Worm (Caenorhabditis elegans) whole organism, L1 larva: ENCODE data around the gene T23E7.6.

ENCODE experiments used
- C04F5.9 ChIP-seq: sonication (generic microtip); optimal IDR thresholded peaks from 2 replicates; lab custom pipeline; 2016; ENCODE audit warnings: missing genetic modification characterization, missing compliant biosample characterization
- C16A3.4 ChIP-seq: fragments of 150-350 bp; optimal IDR thresholded peaks from 2 replicates; lab custom pipeline; 2014; ENCODE audit warnings: missing biosample characterization, missing genetic modification characterization
- F16B12.6 ChIP-seq: fragments of 150-350 bp; optimal IDR thresholded peaks from 2 replicates; lab custom pipeline; 2014; ENCODE audit warnings: missing biosample characterization, missing genetic modification characterization
- blmp-1 ChIP-seq: fragments of 150-350 bp; optimal IDR thresholded peaks from 2 replicates; lab custom pipeline; 2014; ENCODE audit warnings: missing biosample characterization, missing genetic modification characterization
- ceh-63 ChIP-seq: fragments of 200-800 bp; sonication (Bioruptor generic); optimal IDR thresholded peaks from 2 replicates; lab custom pipeline; 2018; ENCODE audit warnings: mild to moderate bottlenecking, missing genetic modification characterization, missing compliant biosample characterization
- dsc-1 ChIP-seq: sonication (generic microtip); optimal IDR thresholded peaks from 2 replicates; lab custom pipeline; 2016; ENCODE audit warnings: mild to moderate bottlenecking, missing genetic modification characterization, missing compliant biosample characterization
- efl-1 ChIP-seq, 4 experiments: fragments of 150-350 bp; optimal IDR thresholded peaks in 3 of 4; peaks in 1 of 4; 1 replicate in 1 of 4; 2 replicates in 3 of 4; lab custom pipeline; 2014; ENCODE audit warnings: missing biosample characterization in 2 of 4, missing genetic modification characterization in 2 of 4, missing genetic modification reagents in 2 of 4
- egl-13 ChIP-seq: sonication (generic microtip); optimal IDR thresholded peaks from 2 replicates; lab custom pipeline; 2016; ENCODE audit warnings: missing genotype, missing genetic modification reagents, missing genetic modification characterization, missing compliant biosample characterization
- elt-2 ChIP-seq: sonication (generic microtip); optimal IDR thresholded peaks from 2 replicates; lab custom pipeline; 2016; ENCODE audit warnings: missing genetic modification characterization, mild to moderate bottlenecking, inconsistent platforms, missing compliant biosample characterization, missing genetic modification reagents
- elt-3 ChIP-seq, 6 experiments: fragments of 150-350 bp in 1 of 6; sonication (generic microtip); optimal IDR thresholded peaks; 2 replicates each; lab custom pipeline; 2017 to 2018; ENCODE audit warnings: missing biosample characterization in 6 of 6, missing genetic modification characterization in 6 of 6, inconsistent platforms in 1 of 6
- ets-5 ChIP-seq: fragments of 200-800 bp; sonication (Bioruptor generic); IDR thresholded peaks from 2 replicates; pipeline ENCODE4 v1.3.6; 2022; ENCODE audit warnings: missing genetic modification characterization, missing compliant biosample characterization
- fkh-10 ChIP-seq: sonication (generic microtip); optimal IDR thresholded peaks from 2 replicates; lab custom pipeline; 2017; ENCODE audit warnings: missing biosample characterization, missing genetic modification reagents, missing genetic modification characterization
- grh-1 ChIP-seq: fragments of 200-800 bp; sonication (Bioruptor generic); IDR thresholded peaks from 2 replicates; pipeline ENCODE4 v1.3.6; 2022; ENCODE audit warnings: missing genetic modification reagents, missing genetic modification characterization, missing compliant biosample characterization
- hlh-17 ChIP-seq: fragments of 200-800 bp; sonication (Bioruptor generic); optimal IDR thresholded peaks from 2 replicates; lab custom pipeline; 2018; ENCODE audit warnings: missing genetic modification characterization, mild to moderate bottlenecking, missing compliant biosample characterization, moderate library complexity, borderline replicate concordance
- hpl-2 ChIP-seq: fragments of 150-350 bp; optimal IDR thresholded peaks from 2 replicates; lab custom pipeline; 2014; ENCODE audit warnings: missing biosample characterization, missing genetic modification reagents, missing genetic modification characterization
- lin-13 ChIP-seq: fragments of 150-350 bp; optimal IDR thresholded peaks from 2 replicates; lab custom pipeline; 2014; ENCODE audit warnings: missing biosample characterization, missing genetic modification reagents, missing genetic modification characterization
- lin-14 ChIP-seq: fragments of 200-800 bp; sonication (Bioruptor generic); optimal IDR thresholded peaks from 2 replicates; lab custom pipeline; 2018; ENCODE audit warnings: mild to moderate bottlenecking, missing genetic modification characterization, moderate library complexity, missing compliant biosample characterization
- lin-15B ChIP-seq: fragments of 150-350 bp; sonication (generic microtip); optimal IDR thresholded peaks from 3 replicates; lab custom pipeline; 2014; ENCODE audit warnings: missing biosample characterization, missing genetic modification characterization
- lin-35 ChIP-seq, 2 experiments: fragments of 150-350 bp; optimal IDR thresholded peaks; 2 replicates each; lab custom pipeline; 2014; ENCODE audit warnings: missing biosample characterization in 2 of 2, missing genetic modification characterization in 2 of 2, missing genetic modification reagents in 2 of 2
- lin-39 ChIP-seq: fragments of 150-350 bp; optimal IDR thresholded peaks from 2 replicates; lab custom pipeline; 2014; ENCODE audit warnings: missing biosample characterization, missing genetic modification reagents, missing genetic modification characterization
- lir-3 ChIP-seq: sonication (generic microtip); optimal IDR thresholded peaks from 2 replicates; lab custom pipeline; 2016; ENCODE audit warnings: mild to moderate bottlenecking, missing genetic modification characterization, moderate library complexity, missing compliant biosample characterization; ENCODE audit not compliant: poor library complexity
- nhr-11 ChIP-seq: fragments of 150-350 bp; optimal IDR thresholded peaks from 2 replicates; lab custom pipeline; 2014; ENCODE audit warnings: missing biosample characterization, missing genetic modification characterization
- nhr-19 ChIP-seq: fragments of 200-800 bp; sonication (Bioruptor generic); conservative IDR thresholded peaks from 2 replicates; pipeline ENCODE4 v1.3.6; 2022; ENCODE audit warnings: missing genetic modification characterization, missing compliant biosample characterization
- nhr-20 ChIP-seq: sonication (generic microtip); optimal IDR thresholded peaks from 2 replicates; lab custom pipeline; 2016; ENCODE audit warnings: mild to moderate bottlenecking, missing genetic modification characterization, missing compliant biosample characterization
- nhr-237 ChIP-seq: fragments of 150-350 bp; optimal IDR thresholded peaks from 2 replicates; lab custom pipeline; 2014; ENCODE audit warnings: missing biosample characterization, missing genetic modification characterization
- nhr-28 ChIP-seq: fragments of 150-350 bp; optimal IDR thresholded peaks from 2 replicates; lab custom pipeline; 2014; ENCODE audit warnings: missing biosample characterization, missing genetic modification characterization
- nhr-76 ChIP-seq: sonication (generic microtip); optimal IDR thresholded peaks from 2 replicates; lab custom pipeline; 2017; ENCODE audit warnings: missing biosample characterization, missing genetic modification characterization
- nhr-85 ChIP-seq: sonication (generic microtip); peaks from one replicate; lab custom pipeline; 2016; ENCODE audit warnings: missing genetic modification characterization, inconsistent platforms, missing compliant biosample characterization
- pqm-1 ChIP-seq: sonication (generic microtip); optimal IDR thresholded peaks from 3 replicates; lab custom pipeline; 2017; ENCODE audit warnings: missing biosample characterization, missing genetic modification characterization
- tlp-1 ChIP-seq: fragments of 150-350 bp; optimal IDR thresholded peaks from 2 replicates; lab custom pipeline; 2014; ENCODE audit warnings: missing biosample characterization, missing genetic modification characterization
- unc-130 ChIP-seq: fragments of 150-350 bp; optimal IDR thresholded peaks from 2 replicates; lab custom pipeline; 2017; ENCODE audit warnings: missing biosample characterization, missing genetic modification characterization, inconsistent platforms
- unc-62 ChIP-seq: fragments of 150-350 bp; optimal IDR thresholded peaks from 2 replicates; lab custom pipeline; 2014; ENCODE audit warnings: missing biosample characterization, missing genetic modification reagents, missing genetic modification characterization
- zag-1 ChIP-seq: fragments of 150-350 bp; optimal IDR thresholded peaks from 2 replicates; lab custom pipeline; 2014; ENCODE audit warnings: missing biosample characterization, missing genetic modification characterization
- zip-4 ChIP-seq: fragments of 200-800 bp; sonication (Bioruptor generic); optimal IDR thresholded peaks from 2 replicates; lab custom pipeline; 2018; ENCODE audit warnings: mild to moderate bottlenecking, missing genetic modification characterization, moderate library complexity, missing compliant biosample characterization
- ztf-4 ChIP-seq: fragments of 150-350 bp; optimal IDR thresholded peaks from 2 replicates; lab custom pipeline; 2014; ENCODE audit warnings: missing biosample characterization, missing genetic modification characterization

Gene T23E7.6

ce11 chrX:17711598-17711997 is 27.0 kb upstream of the T23E7.6 start, which contains the start of gene H11L12.1:
TSS of gene H11L12.1 (minus strand) at chrX:17711698.
- TF ChIP-seq lin-35 (GFP tag; optimal IDR thresholded peaks at IDR 0.05; lab: Kevin White, UChicago) (no peak), egl-13 (tag; lab: Kevin White, UChicago) (no peak), hpl-2 (no peak), nhr-20 (tag; lab: Kevin White, UChicago) (no peak), nhr-28 (tag; lab: Kevin White, UChicago) (no peak), hlh-17 (no peak), tlp-1 (tag; lab: Kevin White, UChicago) (no peak), grh-1 (GFP tag; lab: Robert Waterston, UW) (no peak), efl-1 (optimal IDR thresholded peaks at IDR 0.05; lab: Kevin White, UChicago) (no peak), efl-1 (GFP tag; optimal IDR thresholded peaks at IDR 0.05 in 1 of 2; lab: Kevin White, UChicago) (no peak), lin-15B (no peak), F16B12.6 (no peak), nhr-76 (tag; lab: Kevin White, UChicago) (no peak), unc-130 (no peak)

- TF ChIP-seq lin-39, result no peak
- TF ChIP-seq elt-2 (tag; lab: Kevin White, UChicago), result peak; percentile 7
- no peak for TF ChIP-seq unc-62 (GFP tag; lab: Kevin White, UChicago)
These were observed 18.0 kb upstream of the T23E7.6 start for ce11 chrX:17702602-17703001.

ce11 chrX:17694669-17695282 is 10.2 kb upstream of the T23E7.6 start, which contains the start of gene cgt-2:
TSS of gene cgt-2 (plus strand) at chrX:17695232.
- peak; percentile 61 for TF ChIP-seq pqm-1 (tag; lab: Kevin White, UChicago)
- TF ChIP-seq lin-13 (GFP tag; lab: Kevin White, UChicago), result no peak
- no peak for TF ChIP-seq nhr-11 (tag; lab: Kevin White, UChicago)
- TF ChIP-seq C16A3.4 (tag; lab: Kevin White, UChicago), result no peak
- peak in 1 of 2 experiments; percentile 21 for TF ChIP-seq lin-35 (GFP tag; optimal IDR thresholded peaks at IDR 0.05; lab: Kevin White, UChicago)
- no peak for TF ChIP-seq ztf-4 (tag; lab: Kevin White, UChicago)
- TF ChIP-seq elt-2 (tag; lab: Kevin White, UChicago), result peak; percentile 69

ce11 chrX:17685959-17686358 is 1.3 kb upstream of the T23E7.6 start:
- no peak for TF ChIP-seq zag-1 (tag; lab: Kevin White, UChicago)
- TF ChIP-seq elt-3 (tag; optimal IDR thresholded peaks at IDR 0.05; lab: Kevin White, UChicago), result no peak
- no peak for TF ChIP-seq nhr-28 (tag; lab: Kevin White, UChicago)
- TF ChIP-seq blmp-1 (tag; lab: Kevin White, UChicago), result peak; percentile 99

ce11 chrX:17683698-17684097 is 913 bp downstream of the T23E7.6 start:
- TF ChIP-seq fkh-10 (no peak), blmp-1 (tag; lab: Kevin White, UChicago) (peak; percentile 58), nhr-85 (tag; lab: Kevin White, UChicago) (peak; percentile 71), zip-4 (GFP tag; lab: Kevin White, UChicago) (no peak), nhr-19 (no peak), ets-5 (GFP tag; lab: Robert Waterston, UW) (no peak), unc-62 (GFP tag; lab: Kevin White, UChicago) (no peak), nhr-237 (tag; lab: Kevin White, UChicago) (no peak), elt-3 (tag; optimal IDR thresholded peaks at IDR 0.05; lab: Kevin White, UChicago) (no peak)

ce11 chrX:17682280-17682679 is 2.3 kb downstream of the T23E7.6 start:
- no peak for TF ChIP-seq elt-2 (tag; lab: Kevin White, UChicago)
- no peak for TF ChIP-seq lin-35 (GFP tag; optimal IDR thresholded peaks at IDR 0.05; lab: Kevin White, UChicago)
- TF ChIP-seq tlp-1 (tag; lab: Kevin White, UChicago), result no peak
- TF ChIP-seq dsc-1 (tag; lab: Kevin White, UChicago), result no peak
- no peak for TF ChIP-seq nhr-19
- no peak for TF ChIP-seq elt-3 (tag; optimal IDR thresholded peaks at IDR 0.05; lab: Kevin White, UChicago)
- no peak for TF ChIP-seq efl-1 (optimal IDR thresholded peaks at IDR 0.05; lab: Kevin White, UChicago)
- TF ChIP-seq efl-1 (GFP tag; optimal IDR thresholded peaks at IDR 0.05 in 1 of 2; lab: Kevin White, UChicago), result peak in 1 of 2 experiments; percentile 17
- TF ChIP-seq blmp-1 (tag; lab: Kevin White, UChicago), result peak; percentile 96
- TF ChIP-seq ceh-63 (GFP tag; lab: Kevin White, UChicago), result no peak
- TF ChIP-seq lir-3 (tag; lab: Kevin White, UChicago), result no peak
- no peak for TF ChIP-seq C04F5.9 (tag; lab: Kevin White, UChicago)
- no peak for TF ChIP-seq lin-14 (GFP tag; lab: Kevin White, UChicago)
